Fruit fly (Drosophila melanogaster) whole organism, wandering third instar larva: ENCODE measurements around the gene TM9SF3.

Experiments
- Mio ChIP-seq: sonication (Bioruptor generic); optimal IDR thresholded peaks from 2 replicates; lab custom pipeline; 2016; ENCODE audit warnings: missing biosample characterization, missing genetic modification characterization
- N ChIP-seq: fragments of >200 bp; optimal IDR thresholded peaks from 2 replicates; lab custom pipeline; 2018; ENCODE audit warnings: missing biosample characterization, missing external identifiers, missing genetic modification characterization
- Vsx2 ChIP-seq: fragments of 200-300, 225-300 bp; sonication (Bioruptor generic); optimal IDR thresholded peaks from 2 replicates; lab custom pipeline; 2018; ENCODE audit warnings: missing biosample characterization, missing genetic modification characterization; ENCODE audit not compliant: partially characterized antibody
- br ChIP-seq: fragments of 200-800 bp; sonication (Bioruptor generic); optimal IDR thresholded peaks from 2 replicates; lab custom pipeline; 2016; ENCODE audit warnings: missing biosample characterization, missing genetic modification characterization
- psq ChIP-seq: fragments of 200-800 bp; sonication (Bioruptor generic); optimal IDR thresholded peaks from 3 replicates; lab custom pipeline; 2017; ENCODE audit warnings: missing biosample characterization, mild to moderate bottlenecking, missing genetic modification characterization, moderate library complexity
- usp ChIP-seq: fragments of >200 bp; optimal IDR thresholded peaks from 2 replicates; lab custom pipeline; 2017; ENCODE audit warnings: missing biosample characterization, missing genetic modification characterization

dm6 chr3L:5563309-5564182 lies 40.2 kb downstream of the TM9SF3 start, which contains the start of the genes ScsbetaG and Sras:
- TF ChIP-seq usp (GFP tag; lab: Kevin White, UChicago): no peak
- no peak for TF ChIP-seq psq (GFP tag; lab: Kevin White, UChicago)
- TF ChIP-seq N (GFP tag; lab: Kevin White, UChicago): no peak
- TF ChIP-seq br (GFP tag; lab: Kevin White, UChicago): no peak
- TF ChIP-seq Vsx2 (GFP tag; lab: Kevin White, UChicago): peak; percentile 5
- no peak for TF ChIP-seq Mio (GFP tag; lab: Kevin White, UChicago)
